Comparison of ENCODE assay signal across 2 worm cellular contexts in genomic region chrV:20455637-20456036, ce11.
TF ChIP-seq lines count a peak whose summit lies in the region.

No protein-coding gene starts in this region.

TF ChIP-seq in whole organism, L1 larva, 84 proteins besides CTCF, POLR2A, EP300 and RAD21 (continued from another document):
- TF ChIP-seq lin-39 (tag; optimal IDR thresholded peaks at IDR 0.05; lab: Kevin White, UChicago) (peak; percentile 13), mdl-1 (tag; optimal IDR thresholded peaks at IDR 0.05; lab: Kevin White, UChicago) (peak in 1 of 2 experiments; percentile 20), nhr-19 (GFP tag; conservative IDR thresholded peaks at IDR 0.05; lab: Robert Waterston, UW) (peak; percentile 41), xbp-1 (tag; optimal IDR thresholded peaks at IDR 0.05; lab: Kevin White, UChicago) (peak; percentile 13), nhr-47 (tag; optimal IDR thresholded peaks at IDR 0.05; lab: Kevin White, UChicago) (peak; percentile 59), ceh-82 (tag; optimal IDR thresholded peaks at IDR 0.05; lab: Kevin White, UChicago) (peak in 2 of 3 experiments; percentile 16 to 18), snpc-4 (tag; optimal IDR thresholded peaks at IDR 0.05; lab: Kevin White, UChicago) (peak; percentile 98), swsn-7 (tag; optimal IDR thresholded peaks at IDR 0.05; lab: Kevin White, UChicago) (peak; percentile 59), zag-1 (tag; optimal IDR thresholded peaks at IDR 0.05; lab: Kevin White, UChicago) (no peak), dsc-1 (tag; optimal IDR thresholded peaks at IDR 0.05; lab: Kevin White, UChicago) (peak; percentile 54)

TF ChIP-seq in whole organism, mixed stage, embryonic, 35 proteins besides CTCF, POLR2A, EP300 and RAD21 (continued from another document):
- no peak for TF ChIP-seq mab-5 (tag; optimal IDR thresholded peaks at IDR 0.05; lab: Kevin White, UChicago)
- no peak for TF ChIP-seq nhr-2 (tag; optimal IDR thresholded peaks at IDR 0.05; lab: Kevin White, UChicago)
- TF ChIP-seq ceh-83 (GFP tag; optimal IDR thresholded peaks at IDR 0.05; lab: Kevin White, UChicago), result no peak
- TF ChIP-seq hlh-1 (tag; optimal IDR thresholded peaks at IDR 0.05; lab: Kevin White, UChicago), result no peak
